Worm (Caenorhabditis elegans) whole organism, L1 larva: ENCODE data around the gene srj-45.

Experiments
- aha-1 ChIP-seq: fragments of 150-350 bp; optimal IDR thresholded peaks from 2 replicates; lab custom pipeline; 2014; ENCODE audit warnings: missing biosample characterization, missing genetic modification characterization
- ama-1 ChIP-seq: fragments of 150-350 bp; optimal IDR thresholded peaks from 2 replicates; lab custom pipeline; 2014
- ceh-82 ChIP-seq, 3 experiments: fragments of 150-350 bp in 1 of 3; sonication (generic microtip) in 2 of 3; optimal IDR thresholded peaks; 2 replicates each; lab custom pipeline; 2014 to 2017; ENCODE audit warnings: missing biosample characterization in 3 of 3, missing genetic modification characterization in 3 of 3
- dpl-1 ChIP-seq, 3 experiments: fragments of 150-350 bp in 2 of 3; sonication (generic microtip) in 1 of 3; optimal IDR thresholded peaks; 2 replicates each; lab custom pipeline; 2014 to 2017; ENCODE audit warnings: missing biosample characterization in 3 of 3, missing genetic modification characterization in 3 of 3, missing genetic modification reagents in 3 of 3
- efl-1 ChIP-seq, 4 experiments: fragments of 150-350 bp; optimal IDR thresholded peaks in 3 of 4; peaks in 1 of 4; 1 replicate in 1 of 4; 2 replicates in 3 of 4; lab custom pipeline; 2014; ENCODE audit warnings: missing biosample characterization in 2 of 4, missing genetic modification characterization in 2 of 4, missing genetic modification reagents in 2 of 4
- egl-27 ChIP-seq, 2 experiments: fragments of 150-350 bp in 1 of 2; sonication (generic microtip); optimal IDR thresholded peaks; 3 replicates each; lab custom pipeline; 2017 to 2018; ENCODE audit warnings: missing biosample characterization in 2 of 2, missing genetic modification characterization in 2 of 2, missing genetic modification reagents in 2 of 2
- elt-3 ChIP-seq, 6 experiments: fragments of 150-350 bp in 1 of 6; sonication (generic microtip); optimal IDR thresholded peaks; 2 replicates each; lab custom pipeline; 2017 to 2018; ENCODE audit warnings: missing biosample characterization in 6 of 6, missing genetic modification characterization in 6 of 6, inconsistent platforms in 1 of 6
- mef-2 ChIP-seq: fragments of 150-350 bp; optimal IDR thresholded peaks from 2 replicates; lab custom pipeline; 2014; ENCODE audit warnings: missing biosample characterization, missing genetic modification characterization
- nhr-12 ChIP-seq: sonication (generic microtip); optimal IDR thresholded peaks from 2 replicates; lab custom pipeline; 2017; ENCODE audit warnings: missing biosample characterization, missing genetic modification characterization
- nhr-237 ChIP-seq: fragments of 150-350 bp; optimal IDR thresholded peaks from 2 replicates; lab custom pipeline; 2014; ENCODE audit warnings: missing biosample characterization, missing genetic modification characterization
- nhr-84 ChIP-seq: sonication (generic microtip); optimal IDR thresholded peaks from 2 replicates; lab custom pipeline; 2017; ENCODE audit warnings: missing biosample characterization, missing genetic modification characterization
- pag-3 ChIP-seq: sonication (generic microtip); optimal IDR thresholded peaks from 2 replicates; lab custom pipeline; 2017; ENCODE audit warnings: missing genetic modification characterization, mild to moderate bottlenecking, missing compliant biosample characterization, antibody characterized with exemption, borderline replicate concordance; ENCODE audit not compliant: insufficient read depth
- pax-3 ChIP-seq: fragments of 200-800 bp; sonication (Bioruptor generic); optimal IDR thresholded peaks from 2 replicates; lab custom pipeline; 2018; ENCODE audit warnings: mild to moderate bottlenecking, missing genetic modification characterization, moderate library complexity, missing compliant biosample characterization
- pqm-1 ChIP-seq: sonication (generic microtip); optimal IDR thresholded peaks from 3 replicates; lab custom pipeline; 2017; ENCODE audit warnings: missing biosample characterization, missing genetic modification characterization

DNA sequence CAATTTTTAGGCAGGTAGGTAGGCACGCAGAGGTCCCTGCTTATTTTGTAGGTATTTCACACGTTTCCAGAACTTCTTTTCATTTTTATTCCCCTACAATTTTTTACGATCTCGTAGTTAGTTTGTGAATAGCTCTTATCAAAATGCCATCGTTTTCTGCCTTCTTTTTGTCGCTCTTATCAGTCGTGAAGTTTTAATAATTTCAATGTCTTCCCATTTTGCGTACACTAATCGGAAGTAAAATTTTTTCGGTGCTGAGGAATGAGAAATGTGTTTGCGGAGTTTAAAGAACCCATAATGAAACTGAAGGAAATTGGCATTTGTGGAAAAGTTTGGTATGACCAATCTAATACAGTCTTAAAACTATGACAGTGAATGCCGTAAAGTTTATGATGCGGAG, 44.0 kb upstream of the srj-45 start:
- no peak for TF ChIP-seq pax-3 (tag; lab: Kevin White, UChicago)
- TF ChIP-seq mef-2 (tag; lab: Kevin White, UChicago) = no peak
- TF ChIP-seq pag-3 (tag; lab: Kevin White, UChicago) = no peak
- no peak for TF ChIP-seq ama-1 (lab: Kevin White, UChicago)
- no peak for TF ChIP-seq pqm-1 (tag; lab: Kevin White, UChicago)
- no peak for TF ChIP-seq elt-3 (tag; optimal IDR thresholded peaks at IDR 0.05; lab: Kevin White, UChicago)
- TF ChIP-seq ceh-82 (tag; optimal IDR thresholded peaks at IDR 0.05; lab: Kevin White, UChicago) = no peak
- TF ChIP-seq nhr-12 (tag; lab: Kevin White, UChicago) = no peak
- no peak for TF ChIP-seq dpl-1 (GFP tag; optimal IDR thresholded peaks at IDR 0.05; lab: Kevin White, UChicago)
- no peak for TF ChIP-seq nhr-237 (tag; lab: Kevin White, UChicago)
- TF ChIP-seq aha-1 (tag; lab: Kevin White, UChicago) = no peak
- no peak for TF ChIP-seq nhr-84 (tag; lab: Kevin White, UChicago)
- no peak for TF ChIP-seq egl-27 (tag; optimal IDR thresholded peaks at IDR 0.05; lab: Kevin White, UChicago)
- TF ChIP-seq efl-1 (optimal IDR thresholded peaks at IDR 0.05; lab: Kevin White, UChicago) = no peak
- TF ChIP-seq efl-1 (GFP tag; optimal IDR thresholded peaks at IDR 0.05 in 1 of 2; lab: Kevin White, UChicago) = no peak
